Worm (Caenorhabditis elegans) whole organism, L1 larva: Measurements from ENCODE around the gene B0563.1.

Experiments used
- C16A3.4 ChIP-seq: fragments of 150-350 bp; optimal IDR thresholded peaks from 2 replicates; lab custom pipeline; 2014; ENCODE audit warnings: missing biosample characterization, missing genetic modification characterization
- alr-1 ChIP-seq: fragments of 200-800 bp; sonication (Bioruptor generic); optimal IDR thresholded peaks from 2 replicates; lab custom pipeline; 2018; ENCODE audit warnings: borderline replicate concordance, mild to moderate bottlenecking, missing genetic modification characterization, missing compliant biosample characterization
- aly-2 ChIP-seq: fragments of 150-350 bp; optimal IDR thresholded peaks from 2 replicates; lab custom pipeline; 2014; ENCODE audit warnings: missing biosample characterization, missing genetic modification characterization
- blmp-1 ChIP-seq: fragments of 150-350 bp; optimal IDR thresholded peaks from 2 replicates; lab custom pipeline; 2014; ENCODE audit warnings: missing biosample characterization, missing genetic modification characterization
- ceh-63 ChIP-seq: fragments of 200-800 bp; sonication (Bioruptor generic); optimal IDR thresholded peaks from 2 replicates; lab custom pipeline; 2018; ENCODE audit warnings: mild to moderate bottlenecking, missing genetic modification characterization, missing compliant biosample characterization
- efl-1 ChIP-seq, 4 experiments: fragments of 150-350 bp; optimal IDR thresholded peaks in 3 of 4; peaks in 1 of 4; 1 replicate in 1 of 4; 2 replicates in 3 of 4; lab custom pipeline; 2014; ENCODE audit warnings: missing biosample characterization in 2 of 4, missing genetic modification characterization in 2 of 4, missing genetic modification reagents in 2 of 4
- egl-13 ChIP-seq: sonication (generic microtip); optimal IDR thresholded peaks from 2 replicates; lab custom pipeline; 2016; ENCODE audit warnings: missing genotype, missing genetic modification reagents, missing genetic modification characterization, missing compliant biosample characterization
- elt-3 ChIP-seq, 6 experiments: fragments of 150-350 bp in 1 of 6; sonication (generic microtip); optimal IDR thresholded peaks; 2 replicates each; lab custom pipeline; 2017 to 2018; ENCODE audit warnings: missing biosample characterization in 6 of 6, missing genetic modification characterization in 6 of 6, inconsistent platforms in 1 of 6
- fos-1 ChIP-seq: fragments of 150-350 bp; optimal IDR thresholded peaks from 2 replicates; lab custom pipeline; 2014; ENCODE audit warnings: missing biosample characterization, missing genetic modification characterization
- grh-1 ChIP-seq: fragments of 200-800 bp; sonication (Bioruptor generic); IDR thresholded peaks from 2 replicates; pipeline ENCODE4 v1.3.6; 2022; ENCODE audit warnings: missing genetic modification reagents, missing genetic modification characterization, missing compliant biosample characterization
- isw-1 ChIP-seq: fragments of 200-800 bp; sonication (Bioruptor generic); IDR thresholded peaks from 2 replicates; pipeline ENCODE4 v1.3.6; 2022; ENCODE audit warnings: missing genetic modification characterization, missing compliant biosample characterization
- jun-1 ChIP-seq: fragments of 150-350 bp; optimal IDR thresholded peaks from 2 replicates; lab custom pipeline; 2014; ENCODE audit warnings: missing biosample characterization, missing genetic modification reagents, missing genetic modification characterization
- lin-14 ChIP-seq: fragments of 200-800 bp; sonication (Bioruptor generic); optimal IDR thresholded peaks from 2 replicates; lab custom pipeline; 2018; ENCODE audit warnings: mild to moderate bottlenecking, missing genetic modification characterization, moderate library complexity, missing compliant biosample characterization
- lin-15B ChIP-seq: fragments of 150-350 bp; sonication (generic microtip); optimal IDR thresholded peaks from 3 replicates; lab custom pipeline; 2014; ENCODE audit warnings: missing biosample characterization, missing genetic modification characterization
- lin-35 ChIP-seq, 2 experiments: fragments of 150-350 bp; optimal IDR thresholded peaks; 2 replicates each; lab custom pipeline; 2014; ENCODE audit warnings: missing biosample characterization in 2 of 2, missing genetic modification characterization in 2 of 2, missing genetic modification reagents in 2 of 2
- lsy-2 ChIP-seq, 2 experiments: fragments of 150-350 bp; optimal IDR thresholded peaks; 2 replicates each; lab custom pipeline; 2014; ENCODE audit warnings: missing biosample characterization in 2 of 2, missing genetic modification characterization in 2 of 2
- mab-9 ChIP-seq: fragments of 200-800 bp; sonication (Bioruptor generic); IDR thresholded peaks from 2 replicates; pipeline ENCODE4 v1.3.6; 2022; ENCODE audit warnings: missing genetic modification reagents, missing genetic modification characterization, missing compliant biosample characterization
- mdl-1 ChIP-seq, 2 experiments: fragments of 150-350 bp; optimal IDR thresholded peaks; 2 replicates each; lab custom pipeline; 2014 to 2017; ENCODE audit warnings: missing biosample characterization in 2 of 2, missing genetic modification characterization in 2 of 2, inconsistent platforms in 1 of 2
- mep-1 ChIP-seq: fragments of 150-350 bp; optimal IDR thresholded peaks from 2 replicates; lab custom pipeline; 2014; ENCODE audit warnings: missing biosample characterization, missing genetic modification characterization
- nhr-11 ChIP-seq: fragments of 150-350 bp; optimal IDR thresholded peaks from 2 replicates; lab custom pipeline; 2014; ENCODE audit warnings: missing biosample characterization, missing genetic modification characterization
- nhr-19 ChIP-seq: fragments of 200-800 bp; sonication (Bioruptor generic); conservative IDR thresholded peaks from 2 replicates; pipeline ENCODE4 v1.3.6; 2022; ENCODE audit warnings: missing genetic modification characterization, missing compliant biosample characterization
- nhr-20 ChIP-seq: sonication (generic microtip); optimal IDR thresholded peaks from 2 replicates; lab custom pipeline; 2016; ENCODE audit warnings: mild to moderate bottlenecking, missing genetic modification characterization, missing compliant biosample characterization
- nhr-47 ChIP-seq: sonication (generic microtip); optimal IDR thresholded peaks from 2 replicates; lab custom pipeline; 2016; ENCODE audit warnings: mild to moderate bottlenecking, missing genetic modification characterization, moderate library complexity, missing compliant biosample characterization
- nhr-71 ChIP-seq: sonication (generic microtip); optimal IDR thresholded peaks from 2 replicates; lab custom pipeline; 2016; ENCODE audit warnings: mild to moderate bottlenecking, missing genetic modification characterization, moderate library complexity, missing compliant biosample characterization
- nhr-77 ChIP-seq: fragments of 150-350 bp; optimal IDR thresholded peaks from 2 replicates; lab custom pipeline; 2014; ENCODE audit warnings: missing biosample characterization, missing genetic modification characterization
- nhr-84 ChIP-seq: sonication (generic microtip); optimal IDR thresholded peaks from 2 replicates; lab custom pipeline; 2017; ENCODE audit warnings: missing biosample characterization, missing genetic modification characterization
- nhr-85 ChIP-seq: sonication (generic microtip); peaks from one replicate; lab custom pipeline; 2016; ENCODE audit warnings: missing genetic modification characterization, inconsistent platforms, missing compliant biosample characterization
- nhr-90 ChIP-seq: sonication (generic microtip); optimal IDR thresholded peaks from 2 replicates; lab custom pipeline; 2016; ENCODE audit warnings: mild to moderate bottlenecking, missing genetic modification characterization, missing compliant biosample characterization; ENCODE audit not compliant: poor library complexity
- skn-1 ChIP-seq: fragments of 150-350 bp; optimal IDR thresholded peaks from 2 replicates; lab custom pipeline; 2014; ENCODE audit warnings: missing biosample characterization, missing genetic modification characterization
- snpc-4 ChIP-seq: fragments of 150-350 bp; optimal IDR thresholded peaks from 2 replicates; lab custom pipeline; 2014; ENCODE audit warnings: missing biosample characterization, missing genetic modification characterization
- snu-23 ChIP-seq: sonication (generic microtip); optimal IDR thresholded peaks from 2 replicates; lab custom pipeline; 2016; ENCODE audit warnings: missing genetic modification characterization, missing compliant biosample characterization
- sptf-1 ChIP-seq: fragments of 150-350 bp; optimal IDR thresholded peaks from 2 replicates; lab custom pipeline; 2014; ENCODE audit warnings: missing biosample characterization, missing genetic modification characterization
- tbx-2 ChIP-seq: sonication (generic microtip); optimal IDR thresholded peaks from 2 replicates; lab custom pipeline; 2016; ENCODE audit warnings: missing genetic modification characterization, missing compliant biosample characterization
- unc-130 ChIP-seq: fragments of 150-350 bp; optimal IDR thresholded peaks from 2 replicates; lab custom pipeline; 2017; ENCODE audit warnings: missing biosample characterization, missing genetic modification characterization, inconsistent platforms
- xbp-1 ChIP-seq: sonication (generic microtip); optimal IDR thresholded peaks from 2 replicates; lab custom pipeline; 2016; ENCODE audit warnings: missing genetic modification characterization, missing compliant biosample characterization
- zag-1 ChIP-seq: fragments of 150-350 bp; optimal IDR thresholded peaks from 2 replicates; lab custom pipeline; 2014; ENCODE audit warnings: missing biosample characterization, missing genetic modification characterization
- ztf-11 ChIP-seq, 2 experiments: sonication (generic microtip); optimal IDR thresholded peaks; 2 replicates each; lab custom pipeline; 2016 to 2017; ENCODE audit warnings: missing genetic modification characterization in 2 of 2, missing biosample characterization in 1 of 2, missing compliant biosample characterization in 1 of 2

B0563.1 gene

ce11 chrX:9171241-9171640, at the start of gene B0563.1:
Gene B0563.1 (plus strand): TSS chrX:9171541.
- TF ChIP-seq skn-1 (tag; lab: Kevin White, UChicago) (no peak), efl-1 (optimal IDR thresholded peaks at IDR 0.05; lab: Kevin White, UChicago) (no peak), efl-1 (GFP tag; optimal IDR thresholded peaks at IDR 0.05 in 1 of 2; lab: Kevin White, UChicago) (peak in 1 of 2 experiments; percentile 24), nhr-47 (no peak)

DNA sequence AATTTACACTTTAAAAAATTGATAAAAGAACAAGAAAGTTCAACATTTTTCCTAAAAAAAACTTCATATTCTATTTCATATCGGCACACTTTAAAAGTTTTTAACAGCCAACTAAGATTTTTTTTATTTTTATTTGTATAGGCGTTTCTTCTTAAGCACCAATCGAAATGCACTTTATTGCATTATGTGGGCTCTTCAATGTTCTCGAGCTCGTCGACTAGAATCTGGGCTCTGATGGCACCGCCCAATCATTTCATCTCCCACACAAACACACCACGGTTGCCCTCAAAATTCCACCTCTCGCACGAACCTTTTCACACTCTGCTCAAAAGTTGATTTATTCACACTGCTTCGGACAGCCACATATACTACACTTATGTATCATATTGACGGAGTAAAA, 33.9 kb upstream of the B0563.1 start, which contains the start of gene B0563.6:
Gene B0563.6 (plus strand): TSS at position 301 of the 400 bp plus-strand sequence.
- TF ChIP-seq nhr-11 (tag; lab: Kevin White, UChicago) (no peak), nhr-47 (no peak), aly-2 (tag; lab: Kevin White, UChicago) (no peak), sptf-1 (tag; lab: Kevin White, UChicago) (no peak), mab-9 (GFP tag; lab: Robert Waterston, UW) (no peak)

ce11 chrX:9145848-9146247, 25.5 kb upstream of the B0563.1 start, which contains the start of gene B0563.5:
Gene B0563.5 (plus strand): TSS chrX:9146148.
- no peak for TF ChIP-seq snpc-4 (tag; lab: Kevin White, UChicago)
- TF ChIP-seq nhr-11 (tag; lab: Kevin White, UChicago) = no peak
- no peak for TF ChIP-seq alr-1 (tag; lab: Kevin White, UChicago)
- no peak for TF ChIP-seq unc-130 (tag; lab: Kevin White, UChicago)
- no peak for TF ChIP-seq zag-1 (tag; lab: Kevin White, UChicago)
- TF ChIP-seq C16A3.4 = no peak
- no peak for TF ChIP-seq grh-1 (GFP tag; lab: Robert Waterston, UW)
- no peak for TF ChIP-seq nhr-20 (tag; lab: Kevin White, UChicago)
- no peak for TF ChIP-seq lin-15B (tag; lab: Kevin White, UChicago)
- TF ChIP-seq ztf-11 (tag; optimal IDR thresholded peaks at IDR 0.05; lab: Kevin White, UChicago) = no peak
- no peak for TF ChIP-seq egl-13 (tag; lab: Kevin White, UChicago)
- TF ChIP-seq isw-1 (GFP tag; lab: Robert Waterston, UW) = no peak
- TF ChIP-seq fos-1 = no peak
- TF ChIP-seq nhr-77 (tag; lab: Kevin White, UChicago) = no peak
- TF ChIP-seq ceh-63 (GFP tag; lab: Kevin White, UChicago) = no peak
- TF ChIP-seq xbp-1 (tag; lab: Kevin White, UChicago) = no peak

ce11 chrX:9146953-9147352, 24.4 kb upstream of the B0563.1 start:
- TF ChIP-seq lsy-2 (tag; optimal IDR thresholded peaks at IDR 0.05; lab: Kevin White, UChicago) = peak in 1 of 2 experiments; percentile 76
- peak in 1 of 2 experiments; percentile 36 for TF ChIP-seq mdl-1 (tag; optimal IDR thresholded peaks at IDR 0.05; lab: Kevin White, UChicago)
- no peak for TF ChIP-seq lin-15B (tag; lab: Kevin White, UChicago)
- TF ChIP-seq lin-14 = peak; percentile 74
- TF ChIP-seq nhr-47 = peak; percentile 11
- TF ChIP-seq nhr-85 = peak; percentile 94
- peak; percentile 89 for TF ChIP-seq tbx-2 (tag; lab: Kevin White, UChicago)
- no peak for TF ChIP-seq ceh-63 (GFP tag; lab: Kevin White, UChicago)
- TF ChIP-seq unc-130 (tag; lab: Kevin White, UChicago) = peak; percentile 69
- TF ChIP-seq snu-23 (GFP tag; lab: Kevin White, UChicago) = peak; percentile 55
- TF ChIP-seq nhr-90 (tag; lab: Kevin White, UChicago) = peak; percentile 62
- peak; percentile 6 for TF ChIP-seq C16A3.4
- TF ChIP-seq elt-3 (tag; optimal IDR thresholded peaks at IDR 0.05; lab: Kevin White, UChicago) = peak in 4 of 6 experiments; percentile 60 to 93 (median 76)
- no peak for TF ChIP-seq jun-1
- no peak for TF ChIP-seq sptf-1 (tag; lab: Kevin White, UChicago)
- no peak for TF ChIP-seq mep-1 (tag; lab: Kevin White, UChicago)
- peak; percentile 45 for TF ChIP-seq nhr-19 (GFP tag; lab: Robert Waterston, UW)
- no peak for TF ChIP-seq nhr-84 (tag; lab: Kevin White, UChicago)
- peak; percentile 73 for TF ChIP-seq nhr-71 (tag; lab: Kevin White, UChicago)
- peak; percentile 59 for TF ChIP-seq grh-1 (GFP tag; lab: Robert Waterston, UW)
- TF ChIP-seq nhr-20 (tag; lab: Kevin White, UChicago) = peak; percentile 77
- peak in 1 of 2 experiments; percentile 65 for TF ChIP-seq lin-35 (GFP tag; optimal IDR thresholded peaks at IDR 0.05; lab: Kevin White, UChicago)
- TF ChIP-seq blmp-1 (tag; lab: Kevin White, UChicago) = peak; percentile 80
- no peak for TF ChIP-seq snpc-4 (tag; lab: Kevin White, UChicago)
- TF ChIP-seq nhr-11 (tag; lab: Kevin White, UChicago) = no peak
- TF ChIP-seq, all 84 proteins: peak for 17
